Worm (Caenorhabditis elegans) whole organism, young adult: ENCODE results near the gene unc-58.

Source experiments
- C17E4.6 ChIP-seq: fragments of 200-800 bp; sonication (Bioruptor generic); IDR thresholded peaks from 2 replicates; pipeline ENCODE4 v1.3.6; 2022; ENCODE audit warnings: missing genetic modification reagents, missing genetic modification characterization, missing compliant biosample characterization
- F52B5.7 ChIP-seq: sonication (generic microtip); optimal IDR thresholded peaks from 2 replicates; lab custom pipeline; 2016; ENCODE audit warnings: mild to moderate bottlenecking, missing genetic modification characterization, missing compliant biosample characterization
- atf-7 ChIP-seq: sonication (generic microtip); optimal IDR thresholded peaks from 2 replicates; lab custom pipeline; 2017; ENCODE audit warnings: mild to moderate bottlenecking, missing genetic modification characterization, missing compliant biosample characterization
- cebp-1 ChIP-seq, 2 experiments: fragments of 200-800 bp in 1 of 2; sonication (Bioruptor generic) in 1 of 2; sonication (generic microtip) in 1 of 2; IDR thresholded peaks in 1 of 2; optimal IDR thresholded peaks in 1 of 2; 2 replicates each; pipeline versions ENCODE4 v1.3.6 to Lab custom; 2017 to 2022; ENCODE audit warnings: missing compliant biosample characterization in 2 of 2, missing genetic modification characterization in 2 of 2, mild to moderate bottlenecking in 1 of 2, missing genetic modification reagents in 1 of 2, moderate library complexity in 1 of 2
- hmg-20 ChIP-seq: fragments of 200-800 bp; sonication (Bioruptor generic); IDR thresholded peaks from 2 replicates; pipeline ENCODE4 v1.3.6; 2022; ENCODE audit warnings: missing genetic modification reagents, missing genetic modification characterization, missing compliant biosample characterization
- lsy-27 ChIP-seq: sonication (generic microtip); optimal IDR thresholded peaks from 2 replicates; lab custom pipeline; 2017; ENCODE audit warnings: missing genetic modification characterization, mild to moderate bottlenecking, missing compliant biosample characterization, antibody characterized with exemption, missing genotype, borderline replicate concordance; ENCODE audit not compliant: insufficient read depth
- tbx-9 ChIP-seq: sonication (generic microtip); optimal IDR thresholded peaks from 2 replicates; lab custom pipeline; 2016; ENCODE audit warnings: borderline replicate concordance, missing genetic modification characterization, inconsistent platforms, missing compliant biosample characterization

The unc-58 gene

DNA sequence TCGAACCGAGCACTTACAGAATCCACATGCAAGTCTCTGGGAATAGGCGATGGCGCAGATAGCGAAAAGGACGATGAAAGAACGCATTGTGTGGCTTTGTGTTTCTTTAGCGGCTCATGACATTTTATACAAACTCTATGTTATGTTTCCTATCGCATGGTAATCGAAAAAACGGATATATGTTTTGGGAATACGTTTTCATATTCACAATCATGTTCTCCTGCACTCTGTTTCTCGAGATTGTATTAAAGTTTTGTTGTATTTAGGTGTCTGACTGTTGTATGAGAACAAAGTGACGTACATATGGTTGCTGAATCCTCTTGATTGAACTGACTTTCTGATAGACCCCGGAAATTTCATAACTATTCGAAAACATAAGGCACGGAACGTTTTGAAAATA, 74.7 kb downstream of the unc-58 start, which contains the start of gene ZC373.2:
Gene ZC373.2, minus strand, starts transcription at position 101 of the 400 bp plus-strand sequence.
- TF ChIP-seq lsy-27 (tag; lab: Kevin White, UChicago) (no peak), hmg-20 (GFP tag; lab: Robert Waterston, UW) (no peak), F52B5.7 (tag; lab: Kevin White, UChicago) (no peak), cebp-1 (GFP tag; IDR thresholded peaks at IDR 0.05; lab: Robert Waterston, UW) (no peak), cebp-1 (tag; optimal IDR thresholded peaks at IDR 0.05; lab: Kevin White, UChicago) (no peak), atf-7 (no peak), C17E4.6 (GFP tag; lab: Robert Waterston, UW) (no peak), tbx-9 (tag; lab: Kevin White, UChicago) (no peak)
